Fruit fly (Drosophila melanogaster): ENCODE measurements around the gene Trxr2.

DNA sequence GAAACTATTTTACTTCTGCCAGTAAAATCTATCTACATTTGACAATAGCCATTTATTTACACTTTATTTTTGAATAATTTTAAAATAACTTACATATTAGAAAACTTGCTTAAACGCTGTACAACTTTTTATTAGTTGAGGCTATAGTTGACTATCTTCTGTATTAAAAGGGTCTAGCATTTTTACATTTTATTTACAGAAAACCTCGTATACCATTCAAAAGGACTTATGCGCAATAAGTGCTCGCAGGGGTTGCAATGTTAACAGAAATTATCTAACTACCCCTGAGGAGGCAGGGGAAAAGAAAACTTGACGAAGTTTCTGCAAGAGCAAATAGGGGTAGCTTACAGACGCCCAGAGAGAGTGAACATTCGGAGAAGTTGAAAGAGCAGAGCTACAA is 22.2 kb downstream of the Trxr2 start:
- TF ChIP-seq ss (GFP tag; optimal IDR thresholded peaks at IDR 0.05) (no peak), Hr39 (GFP tag; optimal IDR thresholded peaks at IDR 0.05) (no peak)

All from whole organism, prepupa.